Worm (Caenorhabditis elegans) whole organism, young adult: ENCODE measurements around the gene F01G4.4.

ENCODE experiments used
- B0019.2 ChIP-seq: fragments of 200-800 bp; sonication (Bioruptor generic); conservative IDR thresholded peaks from 2 replicates; pipeline ENCODE4 v1.3.6; 2022; ENCODE audit warnings: missing genetic modification reagents, missing genetic modification characterization, missing compliant biosample characterization
- B0035.1 ChIP-seq: sonication (generic microtip); optimal IDR thresholded peaks from 2 replicates; lab custom pipeline; 2016; ENCODE audit warnings: missing genetic modification characterization, mild to moderate bottlenecking, missing compliant biosample characterization, missing genotype, missing genetic modification reagents
- B0336.3 ChIP-seq: fragments of 200-800 bp; sonication (Bioruptor generic); IDR thresholded peaks from 2 replicates; pipeline ENCODE4 v1.3.6; 2022; ENCODE audit warnings: missing genetic modification characterization, missing compliant biosample characterization
- C17E4.6 ChIP-seq: fragments of 200-800 bp; sonication (Bioruptor generic); IDR thresholded peaks from 2 replicates; pipeline ENCODE4 v1.3.6; 2022; ENCODE audit warnings: missing genetic modification reagents, missing genetic modification characterization, missing compliant biosample characterization
- D2030.7 ChIP-seq: fragments of 200-800 bp; sonication (Bioruptor generic); IDR thresholded peaks from 2 replicates; pipeline ENCODE4 v1.3.6; 2022; ENCODE audit warnings: missing genetic modification reagents, missing genetic modification characterization, missing compliant biosample characterization
- F22D6.2 ChIP-seq: sonication (generic microtip); optimal IDR thresholded peaks from 2 replicates; lab custom pipeline; 2016; ENCODE audit warnings: mild to moderate bottlenecking, missing genetic modification characterization, missing compliant biosample characterization
- F49E8.2 ChIP-seq: sonication (generic microtip); optimal IDR thresholded peaks from 3 replicates; lab custom pipeline; 2017; ENCODE audit warnings: missing genetic modification characterization, mild to moderate bottlenecking, missing compliant biosample characterization, antibody characterized with exemption, moderate library complexity; ENCODE audit not compliant: insufficient read depth
- F52B5.7 ChIP-seq: sonication (generic microtip); optimal IDR thresholded peaks from 2 replicates; lab custom pipeline; 2016; ENCODE audit warnings: mild to moderate bottlenecking, missing genetic modification characterization, missing compliant biosample characterization
- K11D2.4 ChIP-seq: fragments of 200-800 bp; sonication (Bioruptor generic); IDR thresholded peaks from 2 replicates; pipeline ENCODE4 v1.3.6; 2022; ENCODE audit warnings: missing genetic modification reagents, missing genetic modification characterization, missing compliant biosample characterization
- Y53G8AR.9 ChIP-seq: fragments of 200-800 bp; sonication (Bioruptor generic); conservative IDR thresholded peaks from 2 replicates; pipeline ENCODE4 v1.3.6; 2022; ENCODE audit warnings: missing genetic modification reagents, missing genetic modification characterization, missing compliant biosample characterization
- Y56A3A.18 ChIP-seq: fragments of 200-800 bp; sonication (Bioruptor generic); IDR thresholded peaks from 2 replicates; pipeline ENCODE4 v1.3.6; 2022; ENCODE audit warnings: missing genetic modification reagents, missing genetic modification characterization, missing compliant biosample characterization
- akir-1 ChIP-seq: fragments of 200-800 bp; sonication (Bioruptor generic); optimal IDR thresholded peaks from 2 replicates; lab custom pipeline; 2018; ENCODE audit warnings: mild to moderate bottlenecking, missing genetic modification characterization, moderate library complexity, missing compliant biosample characterization
- athp-1 ChIP-seq: sonication (generic microtip); optimal IDR thresholded peaks from 2 replicates; lab custom pipeline; 2017; ENCODE audit warnings: mild to moderate bottlenecking, missing genetic modification characterization, missing compliant biosample characterization
- attf-3 ChIP-seq: fragments of 200-800 bp; sonication (Bioruptor generic); conservative IDR thresholded peaks from 2 replicates; pipeline ENCODE4 v1.3.6; 2022; ENCODE audit warnings: missing genetic modification reagents, missing genetic modification characterization, missing compliant biosample characterization
- bed-1 ChIP-seq: fragments of 200-800 bp; sonication (Bioruptor generic); IDR thresholded peaks from 2 replicates; pipeline ENCODE4 v1.3.6; 2022; ENCODE audit warnings: missing genetic modification reagents, missing genetic modification characterization, missing compliant biosample characterization
- cebp-1 ChIP-seq, 2 experiments: fragments of 200-800 bp in 1 of 2; sonication (Bioruptor generic) in 1 of 2; sonication (generic microtip) in 1 of 2; IDR thresholded peaks in 1 of 2; optimal IDR thresholded peaks in 1 of 2; 2 replicates each; pipeline versions ENCODE4 v1.3.6 to Lab custom; 2017 to 2022; ENCODE audit warnings: missing compliant biosample characterization in 2 of 2, missing genetic modification characterization in 2 of 2, mild to moderate bottlenecking in 1 of 2, missing genetic modification reagents in 1 of 2, moderate library complexity in 1 of 2
- cebp-2 ChIP-seq: fragments of 200-800 bp; sonication (Bioruptor generic); IDR thresholded peaks from 2 replicates; pipeline ENCODE4 v1.3.6; 2022; ENCODE audit warnings: missing genetic modification characterization, missing compliant biosample characterization
- ceh-100 ChIP-seq: fragments of 200-800 bp; sonication (Bioruptor generic); IDR thresholded peaks from 2 replicates; pipeline ENCODE4 v1.3.6; 2022; ENCODE audit warnings: missing genetic modification reagents, missing genetic modification characterization, missing compliant biosample characterization
- ceh-27 ChIP-seq: fragments of 200-800 bp; sonication (Bioruptor generic); optimal IDR thresholded peaks from 2 replicates; lab custom pipeline; 2018; ENCODE audit warnings: mild to moderate bottlenecking, missing genetic modification characterization, moderate library complexity, missing compliant biosample characterization
- ceh-40 ChIP-seq: fragments of 200-800 bp; sonication (Bioruptor generic); IDR thresholded peaks from 2 replicates; pipeline ENCODE4 v1.3.6; 2022; ENCODE audit warnings: missing genetic modification characterization, missing compliant biosample characterization
- ceh-79 ChIP-seq: sonication (generic microtip); optimal IDR thresholded peaks from 2 replicates; lab custom pipeline; 2017; ENCODE audit warnings: mild to moderate bottlenecking, missing genetic modification characterization, missing compliant biosample characterization
- die-1 ChIP-seq: sonication (generic microtip); optimal IDR thresholded peaks from 2 replicates; lab custom pipeline; 2016; ENCODE audit warnings: missing genotype, mild to moderate bottlenecking, missing genetic modification characterization, missing compliant biosample characterization
- ekl-4 ChIP-seq: fragments of 200-800 bp; sonication (Bioruptor generic); IDR thresholded peaks from 2 replicates; pipeline ENCODE4 v1.3.6; 2022; ENCODE audit warnings: missing genetic modification reagents, missing genetic modification characterization, missing compliant biosample characterization
- gei-17 ChIP-seq: fragments of 200-800 bp; sonication (Bioruptor generic); optimal IDR thresholded peaks from 2 replicates; lab custom pipeline; 2018; ENCODE audit warnings: mild to moderate bottlenecking, missing genetic modification characterization, missing compliant biosample characterization
- him-1 ChIP-seq: sonication (generic microtip); optimal IDR thresholded peaks from 2 replicates; lab custom pipeline; 2016; ENCODE audit warnings: missing genotype, missing genetic modification reagents, missing genetic modification characterization, missing compliant biosample characterization
- hmg-1.2 ChIP-seq: fragments of 200-800 bp; sonication (Bioruptor generic); IDR thresholded peaks from 2 replicates; pipeline ENCODE4 v1.3.6; 2022; ENCODE audit warnings: missing genetic modification reagents, missing genetic modification characterization, missing compliant biosample characterization
- hrde-1 ChIP-seq: sonication (generic microtip); optimal IDR thresholded peaks from 2 replicates; lab custom pipeline; 2016; ENCODE audit warnings: missing genetic modification characterization, mild to moderate bottlenecking, missing compliant biosample characterization, moderate library complexity, missing genotype, missing genetic modification reagents, borderline replicate concordance
- lag-1 ChIP-seq: fragments of 200-800 bp; sonication (Bioruptor generic); IDR thresholded peaks from 2 replicates; pipeline ENCODE4 v1.3.6; 2022; ENCODE audit warnings: missing genetic modification reagents, missing genetic modification characterization, missing compliant biosample characterization
- madf-6 ChIP-seq: fragments of 200-800 bp; sonication (Bioruptor generic); IDR thresholded peaks from 2 replicates; pipeline ENCODE4 v1.3.6; 2022; ENCODE audit warnings: missing genetic modification reagents, missing genetic modification characterization, missing compliant biosample characterization
- mcd-1 ChIP-seq: fragments of 200-800 bp; sonication (Bioruptor generic); IDR thresholded peaks from 2 replicates; pipeline ENCODE4 v1.3.6; 2022; ENCODE audit warnings: missing genetic modification reagents, missing genetic modification characterization, missing compliant biosample characterization
- nfya-1 ChIP-seq: sonication (generic microtip); optimal IDR thresholded peaks from 2 replicates; lab custom pipeline; 2017; ENCODE audit warnings: antibody characterized with exemption, missing compliant biosample characterization, missing genetic modification characterization, borderline replicate concordance; ENCODE audit not compliant: insufficient read depth
- rcor-1 ChIP-seq: fragments of 200-800 bp; sonication (Bioruptor generic); IDR thresholded peaks from 2 replicates; pipeline ENCODE4 v1.3.6; 2022; ENCODE audit warnings: missing genetic modification reagents, missing genetic modification characterization, missing compliant biosample characterization
- rec-8 ChIP-seq, 2 experiments: sonication (generic microtip); optimal IDR thresholded peaks; 2 replicates each; lab custom pipeline; 2016; ENCODE audit warnings: mild to moderate bottlenecking in 2 of 2, missing genetic modification characterization in 2 of 2, missing genetic modification reagents in 2 of 2, missing genotype in 2 of 2, missing biosample characterization in 1 of 2, missing compliant biosample characterization in 1 of 2, moderate library complexity in 1 of 2
- repo-1 ChIP-seq: sonication (generic microtip); optimal IDR thresholded peaks from 2 replicates; lab custom pipeline; 2017; ENCODE audit warnings: mild to moderate bottlenecking, missing genetic modification characterization, missing compliant biosample characterization
- snpc-1.1 ChIP-seq: sonication (generic microtip); optimal IDR thresholded peaks from 2 replicates; lab custom pipeline; 2017; ENCODE audit warnings: missing genetic modification characterization, mild to moderate bottlenecking, missing compliant biosample characterization, antibody characterized with exemption, moderate library complexity, missing genotype, missing genetic modification reagents; ENCODE audit not compliant: insufficient read depth
- snpc-3.4 ChIP-seq: sonication (generic microtip); optimal IDR thresholded peaks from 2 replicates; lab custom pipeline; 2017; ENCODE audit warnings: missing genetic modification characterization, mild to moderate bottlenecking, missing compliant biosample characterization, antibody characterized with exemption, moderate library complexity, missing genotype, missing genetic modification reagents
- somi-1 ChIP-seq: fragments of 200-800 bp; sonication (Bioruptor generic); optimal IDR thresholded peaks from 2 replicates; lab custom pipeline; 2018; ENCODE audit warnings: mild to moderate bottlenecking, missing genetic modification characterization, missing compliant biosample characterization
- tbp1 ChIP-seq: fragments of 200-800 bp; sonication (Bioruptor generic); optimal IDR thresholded peaks from 2 replicates; lab custom pipeline; 2018; ENCODE audit warnings: mild to moderate bottlenecking, missing genetic modification characterization, missing compliant biosample characterization
- ztf-28 ChIP-seq: fragments of 200-800 bp; sonication (Bioruptor generic); IDR thresholded peaks from 2 replicates; pipeline ENCODE4 v1.3.6; 2022; ENCODE audit warnings: missing genetic modification reagents, missing genetic modification characterization, missing compliant biosample characterization

The F01G4.4 gene

ce11 chrIV:11183013-11183412 lies 39.9 kb downstream of the F01G4.4 start, which contains the start of gene prx-14:
prx-14 (plus strand) TSS chrIV:11183132.
- TF ChIP-seq F52B5.7 (no peak), ceh-40 (GFP tag; lab: Robert Waterston, UW) (no peak), B0019.2 (GFP tag; lab: Robert Waterston, UW) (no peak), snpc-1.1 (tag; lab: Kevin White, UChicago) (no peak), rec-8 (tag; optimal IDR thresholded peaks at IDR 0.05; lab: Kevin White, UChicago) (no peak), Y53G8AR.9 (peak; percentile 60), cebp-2 (GFP tag; lab: Robert Waterston, UW) (no peak), ceh-27 (GFP tag; lab: Kevin White, UChicago) (no peak), madf-6 (no peak; the same call in 1 of the 2 replicates), snpc-3.4 (no peak), gei-17 (GFP tag; lab: Kevin White, UChicago) (peak; percentile 2), D2030.7 (no peak), C17E4.6 (GFP tag; lab: Robert Waterston, UW) (0 out of 2 replicates have a peak, but pooled peaks have one; percentile 42), hrde-1 (tag; lab: Kevin White, UChicago) (no peak), repo-1 (tag; lab: Kevin White, UChicago) (peak; percentile 52), Y56A3A.18 (GFP tag; lab: Robert Waterston, UW) (0 out of 2 replicates have a peak, but pooled peaks have one; percentile 31), ekl-4 (0 out of 2 replicates have a peak, but pooled peaks have one; percentile 7), mcd-1 (GFP tag; lab: Robert Waterston, UW) (no peak), B0336.3 (GFP tag; lab: Robert Waterston, UW) (peak; percentile 67), rcor-1 (no peak), F49E8.2 (tag; lab: Kevin White, UChicago) (no peak)

- TF ChIP-seq cebp-1 (GFP tag; IDR thresholded peaks at IDR 0.05; lab: Robert Waterston, UW): no peak
- TF ChIP-seq cebp-1 (tag; optimal IDR thresholded peaks at IDR 0.05; lab: Kevin White, UChicago): peak; percentile 0
- no peak for TF ChIP-seq ceh-40 (GFP tag; lab: Robert Waterston, UW)
- TF ChIP-seq, all 124 proteins: peak for 1
Measured at ce11 chrIV:11183991-11184390, 40.8 kb downstream of the F01G4.4 start, which contains the start of gene nuaf-3. nuaf-3 (plus strand) TSS chrIV:11184291.

ce11 chrIV:11186729-11187128 lies 43.6 kb downstream of the F01G4.4 start, which contains the start of gene sdz-27:
sdz-27 (plus strand) TSS chrIV:11187029.
- TF ChIP-seq hmg-1.2 (GFP tag; lab: Robert Waterston, UW): no peak
- TF ChIP-seq ztf-28 (GFP tag; lab: Robert Waterston, UW): no peak

ce11 chrIV:11189411-11189810 lies 46.3 kb downstream of the F01G4.4 start, which contains the start of gene fbxb-79:
fbxb-79 (minus strand) TSS chrIV:11189511.
- no peak for TF ChIP-seq him-1 (tag; lab: Kevin White, UChicago)
- TF ChIP-seq ztf-28 (GFP tag; lab: Robert Waterston, UW): no peak
- no peak for TF ChIP-seq F22D6.2 (tag; lab: Kevin White, UChicago)
- TF ChIP-seq akir-1: no peak
- TF ChIP-seq nfya-1 (tag; lab: Kevin White, UChicago): no peak
- TF ChIP-seq attf-3 (GFP tag; lab: Robert Waterston, UW): no peak
- TF ChIP-seq lag-1 (GFP tag; lab: Robert Waterston, UW): no peak
- TF ChIP-seq die-1 (tag; lab: Kevin White, UChicago): no peak
- no peak for TF ChIP-seq repo-1 (tag; lab: Kevin White, UChicago)
- TF ChIP-seq bed-1 (GFP tag; lab: Robert Waterston, UW): no peak
- no peak for TF ChIP-seq K11D2.4 (GFP tag; lab: Robert Waterston, UW)
- TF ChIP-seq C17E4.6 (GFP tag; lab: Robert Waterston, UW): no peak
- no peak for TF ChIP-seq somi-1 (GFP tag; lab: Kevin White, UChicago)
- TF ChIP-seq B0035.1 (tag; lab: Kevin White, UChicago): no peak
- no peak for TF ChIP-seq B0019.2 (GFP tag; lab: Robert Waterston, UW)
- no peak for TF ChIP-seq tbp1 (GFP tag; lab: Kevin White, UChicago)
- no peak for TF ChIP-seq ceh-100 (GFP tag; lab: Robert Waterston, UW)
- TF ChIP-seq ceh-79: no peak
- no peak for TF ChIP-seq F49E8.2 (tag; lab: Kevin White, UChicago)
- TF ChIP-seq athp-1 (tag; lab: Kevin White, UChicago): no peak
